Worm (Caenorhabditis elegans) whole organism, young adult: ENCODE measurements around the gene ZK892.4.

Experiments used
- C06A6.2 ChIP-seq: fragments of 200-800 bp; sonication (Bioruptor generic); conservative IDR thresholded peaks from 2 replicates; pipeline ENCODE4 v1.3.6; 2022; ENCODE audit warnings: missing genetic modification characterization, missing compliant biosample characterization
- F55B11.4 ChIP-seq: sonication (generic microtip); optimal IDR thresholded peaks from 2 replicates; lab custom pipeline; 2016; ENCODE audit warnings: missing compliant biosample characterization, missing genetic modification characterization, borderline replicate concordance; ENCODE audit not compliant: insufficient read depth
- Y53G8AR.9 ChIP-seq: fragments of 200-800 bp; sonication (Bioruptor generic); conservative IDR thresholded peaks from 2 replicates; pipeline ENCODE4 v1.3.6; 2022; ENCODE audit warnings: missing genetic modification reagents, missing genetic modification characterization, missing compliant biosample characterization
- athp-1 ChIP-seq: sonication (generic microtip); optimal IDR thresholded peaks from 2 replicates; lab custom pipeline; 2017; ENCODE audit warnings: mild to moderate bottlenecking, missing genetic modification characterization, missing compliant biosample characterization
- hsf-1 ChIP-seq: fragments of 200-800 bp; sonication (Bioruptor generic); IDR thresholded peaks from 2 replicates; pipeline ENCODE4 v1.3.6; 2022; ENCODE audit warnings: missing genetic modification reagents, missing genetic modification characterization, missing compliant biosample characterization
- nfya-1 ChIP-seq: sonication (generic microtip); optimal IDR thresholded peaks from 2 replicates; lab custom pipeline; 2017; ENCODE audit warnings: antibody characterized with exemption, missing compliant biosample characterization, missing genetic modification characterization, borderline replicate concordance; ENCODE audit not compliant: insufficient read depth
- nhr-27 ChIP-seq: fragments of 200-800 bp; sonication (Bioruptor generic); optimal IDR thresholded peaks from 2 replicates; lab custom pipeline; 2018; ENCODE audit warnings: mild to moderate bottlenecking, missing genetic modification characterization, moderate library complexity, missing compliant biosample characterization
- pha-4 ChIP-seq: fragments of 150-350 bp; sonication (generic microtip); optimal IDR thresholded peaks from 2 replicates; lab custom pipeline; 2014; ENCODE audit warnings: missing biosample characterization, missing genetic modification reagents, missing genetic modification characterization
- unc-130 ChIP-seq: sonication (generic microtip); optimal IDR thresholded peaks from 2 replicates; lab custom pipeline; 2016; ENCODE audit warnings: missing genetic modification reagents, missing genetic modification characterization, missing compliant biosample characterization
- unc-62 ChIP-seq: fragments of 150-350 bp; optimal IDR thresholded peaks from 2 replicates; lab custom pipeline; 2014; ENCODE audit warnings: missing biosample characterization, missing genetic modification reagents, missing genetic modification characterization

- TF ChIP-seq hsf-1 (GFP tag; lab: Robert Waterston, UW), result no peak
- peak; percentile 22 for TF ChIP-seq pha-4 (tag; lab: Kevin White, UChicago)
- TF ChIP-seq Y53G8AR.9 (GFP tag; lab: Robert Waterston, UW), result no peak
- no peak for TF ChIP-seq nhr-27 (tag; lab: Kevin White, UChicago)
- TF ChIP-seq athp-1, result no peak
- no peak for TF ChIP-seq C06A6.2 (GFP tag; lab: Robert Waterston, UW)
- TF ChIP-seq F55B11.4, result no peak
- no peak for TF ChIP-seq unc-62 (GFP tag; lab: Kevin White, UChicago)
- no peak for TF ChIP-seq unc-130 (GFP tag; lab: Kevin White, UChicago)
- TF ChIP-seq nfya-1 (tag; lab: Kevin White, UChicago), result no peak
These were observed 38.6 kb downstream of the ZK892.4 start, which contains the start of the genes F52H3.11 and bath-38 for ce11 chrII:10044961-10045360.
